Fruit fly (Drosophila melanogaster): Measurements from ENCODE around the gene CG10654.

The CG10654 gene

dm6 chr3L:12482246-12482645 is 25.4 kb downstream of the CG10654 start, which contains the start of gene CG33725 (continued):
- TF ChIP-seq crol (GFP tag; IDR thresholded peaks at IDR 0.05) (peak; percentile 92), jing (GFP tag; optimal IDR thresholded peaks at IDR 0.05) (no peak), E2f1 (GFP tag; IDR thresholded peaks at IDR 0.05) (no peak), eyg (GFP tag; optimal IDR thresholded peaks at IDR 0.05) (peak; percentile 31), nau (GFP tag; optimal IDR thresholded peaks at IDR 0.05) (no peak), CG11093 (GFP tag; IDR thresholded peaks at IDR 0.05) (no peak; the same call in 2 of the 3 replicates), sd (tag; optimal IDR thresholded peaks at IDR 0.05) (no peak), lbe (GFP tag; optimal IDR thresholded peaks at IDR 0.05) (no peak), gsb-n (tag; optimal IDR thresholded peaks at IDR 0.05) (peak; percentile 1), Med (GFP tag) (peak; percentile 87), CG11398 (GFP tag; optimal IDR thresholded peaks at IDR 0.05) (peak; percentile 17), Hr39 (optimal IDR thresholded peaks at IDR 0.05) (no peak), CG32772 (GFP tag; IDR thresholded peaks at IDR 0.05) (no peak), sima (GFP tag; optimal IDR thresholded peaks at IDR 0.05) (no peak), bab2 (GFP tag; optimal IDR thresholded peaks at IDR 0.05) (peak; percentile 31), CG8765 (GFP tag; IDR thresholded peaks at IDR 0.05) (0 out of 2 replicates have a peak, but pooled peaks have one; percentile 26), sob (GFP tag; IDR thresholded peaks at IDR 0.05) (0 out of 2 replicates have a peak, but pooled peaks have one; percentile 45), Ets97D (GFP tag; optimal IDR thresholded peaks at IDR 0.05) (no peak), Awh (GFP tag; IDR thresholded peaks at IDR 0.05) (no peak), vvl (GFP tag; IDR thresholded peaks at IDR 0.05) (0 out of 2 replicates have a peak, but pooled peaks have one; percentile 11), MBD-R2 (GFP tag; IDR thresholded peaks at IDR 0.05) (no peak), Xrp1 (GFP tag; IDR thresholded peaks at IDR 0.05) (no peak), CG14050 (GFP tag; IDR thresholded peaks at IDR 0.05) (0 out of 3 replicates have a peak, but pooled peaks have one; percentile 32), CG9437 (GFP tag; optimal IDR thresholded peaks at IDR 0.05) (no peak), tgo (GFP tag; IDR thresholded peaks at IDR 0.05) (0 out of 3 replicates have a peak, but pooled peaks have one; percentile 26), Poxn (GFP tag; IDR thresholded peaks at IDR 0.05) (no peak), CG12104 (GFP tag; optimal IDR thresholded peaks at IDR 0.05) (no peak), slbo (GFP tag; IDR thresholded peaks at IDR 0.05) (no peak), CG8089 (GFP tag; optimal IDR thresholded peaks at IDR 0.05) (no peak), Fer2 (tag; optimal IDR thresholded peaks at IDR 0.05) (no peak), CG3838 (GFP tag; optimal IDR thresholded peaks at IDR 0.05) (no peak), CG42726 (GFP tag; IDR thresholded peaks at IDR 0.05; ENCODE audit: partially characterized antibody) (no peak), bsh (GFP tag; optimal IDR thresholded peaks at IDR 0.05) (peak in 1 of 2 experiments; percentile 27), Hsf (GFP tag; optimal IDR thresholded peaks at IDR 0.05) (no peak), otp (GFP tag; IDR thresholded peaks at IDR 0.05) (0 out of 3 replicates have a peak, but pooled peaks have one; percentile 53), Eip74EF (GFP tag; optimal IDR thresholded peaks at IDR 0.05) (no peak), HLH3B (GFP tag; IDR thresholded peaks at IDR 0.05) (no peak), CG14667 (GFP tag; IDR thresholded peaks at IDR 0.05) (no peak), CG10267 (tag; optimal IDR thresholded peaks at IDR 0.05) (no peak), lab (GFP tag; optimal IDR thresholded peaks at IDR 0.05) (no peak), CG12219 (GFP tag; optimal IDR thresholded peaks at IDR 0.05) (no peak), amos (GFP tag; IDR thresholded peaks at IDR 0.05; ENCODE audit: partially characterized antibody) (no peak), CG4404 (GFP tag; IDR thresholded peaks at IDR 0.05) (no peak), Ssrp (tag; optimal IDR thresholded peaks at IDR 0.05) (no peak), HLHmδ (GFP tag; optimal IDR thresholded peaks at IDR 0.05) (peak; percentile 55), chinmo (GFP tag; IDR thresholded peaks at IDR 0.05; ENCODE audit: partially characterized antibody) (no peak), Side (GFP tag; optimal IDR thresholded peaks at IDR 0.05) (no peak), az2 (GFP tag; optimal IDR thresholded peaks at IDR 0.05) (no peak), seq (GFP tag; IDR thresholded peaks at IDR 0.05) (no peak), tll (GFP tag; optimal IDR thresholded peaks at IDR 0.05) (no peak), CG13296 (GFP tag; optimal IDR thresholded peaks at IDR 0.05) (no peak)
